Worm (Caenorhabditis elegans) whole organism, L1 larva: ENCODE data around the gene act-3.

Experiments used
- C16A3.4 ChIP-seq: fragments of 150-350 bp; optimal IDR thresholded peaks from 2 replicates; lab custom pipeline; 2014; ENCODE audit warnings: missing biosample characterization, missing genetic modification characterization
- C34B4.2 ChIP-seq: sonication (generic microtip); optimal IDR thresholded peaks from 2 replicates; lab custom pipeline; 2017; ENCODE audit warnings: mild to moderate bottlenecking, missing genetic modification characterization, missing compliant biosample characterization
- F16B12.6 ChIP-seq: fragments of 150-350 bp; optimal IDR thresholded peaks from 2 replicates; lab custom pipeline; 2014; ENCODE audit warnings: missing biosample characterization, missing genetic modification characterization
- Y116A8C.19 ChIP-seq: sonication (generic microtip); optimal IDR thresholded peaks from 2 replicates; lab custom pipeline; 2016; ENCODE audit warnings: missing compliant biosample characterization, missing genetic modification characterization, borderline replicate concordance
- alr-1 ChIP-seq: fragments of 200-800 bp; sonication (Bioruptor generic); optimal IDR thresholded peaks from 2 replicates; lab custom pipeline; 2018; ENCODE audit warnings: borderline replicate concordance, mild to moderate bottlenecking, missing genetic modification characterization, missing compliant biosample characterization
- blmp-1 ChIP-seq: fragments of 150-350 bp; optimal IDR thresholded peaks from 2 replicates; lab custom pipeline; 2014; ENCODE audit warnings: missing biosample characterization, missing genetic modification characterization
- ceh-63 ChIP-seq: fragments of 200-800 bp; sonication (Bioruptor generic); optimal IDR thresholded peaks from 2 replicates; lab custom pipeline; 2018; ENCODE audit warnings: mild to moderate bottlenecking, missing genetic modification characterization, missing compliant biosample characterization
- ceh-8 ChIP-seq: fragments of 200-800 bp; sonication (Bioruptor generic); optimal IDR thresholded peaks from 2 replicates; lab custom pipeline; 2018; ENCODE audit warnings: mild to moderate bottlenecking, missing genetic modification characterization, moderate library complexity, missing compliant biosample characterization
- ceh-90 ChIP-seq: sonication (generic microtip); optimal IDR thresholded peaks from 2 replicates; lab custom pipeline; 2016; ENCODE audit warnings: missing genetic modification characterization, missing compliant biosample characterization
- ces-1 ChIP-seq: fragments of 150-350 bp; optimal IDR thresholded peaks from 2 replicates; lab custom pipeline; 2014; ENCODE audit warnings: missing biosample characterization, missing genetic modification reagents, missing genetic modification characterization
- dsc-1 ChIP-seq: sonication (generic microtip); optimal IDR thresholded peaks from 2 replicates; lab custom pipeline; 2016; ENCODE audit warnings: mild to moderate bottlenecking, missing genetic modification characterization, missing compliant biosample characterization
- efl-1 ChIP-seq, 4 experiments: fragments of 150-350 bp; optimal IDR thresholded peaks in 3 of 4; peaks in 1 of 4; 1 replicate in 1 of 4; 2 replicates in 3 of 4; lab custom pipeline; 2014; ENCODE audit warnings: missing biosample characterization in 2 of 4, missing genetic modification characterization in 2 of 4, missing genetic modification reagents in 2 of 4
- efl-3 ChIP-seq: fragments of 200-800 bp; sonication (Bioruptor generic); optimal IDR thresholded peaks from 2 replicates; lab custom pipeline; 2018; ENCODE audit warnings: mild to moderate bottlenecking, missing genetic modification characterization, missing compliant biosample characterization
- elt-2 ChIP-seq: sonication (generic microtip); optimal IDR thresholded peaks from 2 replicates; lab custom pipeline; 2016; ENCODE audit warnings: missing genetic modification characterization, mild to moderate bottlenecking, inconsistent platforms, missing compliant biosample characterization, missing genetic modification reagents
- elt-3 ChIP-seq, 6 experiments: fragments of 150-350 bp in 1 of 6; sonication (generic microtip); optimal IDR thresholded peaks; 2 replicates each; lab custom pipeline; 2017 to 2018; ENCODE audit warnings: missing biosample characterization in 6 of 6, missing genetic modification characterization in 6 of 6, inconsistent platforms in 1 of 6
- ets-5 ChIP-seq: fragments of 200-800 bp; sonication (Bioruptor generic); IDR thresholded peaks from 2 replicates; pipeline ENCODE4 v1.3.6; 2022; ENCODE audit warnings: missing genetic modification characterization, missing compliant biosample characterization
- fkh-8 ChIP-seq: sonication (generic microtip); optimal IDR thresholded peaks from 2 replicates; lab custom pipeline; 2016; ENCODE audit warnings: mild to moderate bottlenecking, missing genetic modification characterization, missing compliant biosample characterization
- fos-1 ChIP-seq: fragments of 150-350 bp; optimal IDR thresholded peaks from 2 replicates; lab custom pipeline; 2014; ENCODE audit warnings: missing biosample characterization, missing genetic modification characterization
- hlh-17 ChIP-seq: fragments of 200-800 bp; sonication (Bioruptor generic); optimal IDR thresholded peaks from 2 replicates; lab custom pipeline; 2018; ENCODE audit warnings: missing genetic modification characterization, mild to moderate bottlenecking, missing compliant biosample characterization, moderate library complexity, borderline replicate concordance
- hlh-4 ChIP-seq: sonication (generic microtip); optimal IDR thresholded peaks from 2 replicates; lab custom pipeline; 2016; ENCODE audit warnings: mild to moderate bottlenecking, missing genetic modification characterization, missing compliant biosample characterization
- hpl-2 ChIP-seq: fragments of 150-350 bp; optimal IDR thresholded peaks from 2 replicates; lab custom pipeline; 2014; ENCODE audit warnings: missing biosample characterization, missing genetic modification reagents, missing genetic modification characterization
- irx-1 ChIP-seq: sonication (generic microtip); optimal IDR thresholded peaks from 2 replicates; lab custom pipeline; 2016; ENCODE audit warnings: missing genetic modification characterization, missing compliant biosample characterization
- isw-1 ChIP-seq: fragments of 200-800 bp; sonication (Bioruptor generic); IDR thresholded peaks from 2 replicates; pipeline ENCODE4 v1.3.6; 2022; ENCODE audit warnings: missing genetic modification characterization, missing compliant biosample characterization
- jun-1 ChIP-seq: fragments of 150-350 bp; optimal IDR thresholded peaks from 2 replicates; lab custom pipeline; 2014; ENCODE audit warnings: missing biosample characterization, missing genetic modification reagents, missing genetic modification characterization
- lin-14 ChIP-seq: fragments of 200-800 bp; sonication (Bioruptor generic); optimal IDR thresholded peaks from 2 replicates; lab custom pipeline; 2018; ENCODE audit warnings: mild to moderate bottlenecking, missing genetic modification characterization, moderate library complexity, missing compliant biosample characterization
- lin-15B ChIP-seq: fragments of 150-350 bp; sonication (generic microtip); optimal IDR thresholded peaks from 3 replicates; lab custom pipeline; 2014; ENCODE audit warnings: missing biosample characterization, missing genetic modification characterization
- lin-39 ChIP-seq: fragments of 150-350 bp; optimal IDR thresholded peaks from 2 replicates; lab custom pipeline; 2014; ENCODE audit warnings: missing biosample characterization, missing genetic modification reagents, missing genetic modification characterization
- lir-3 ChIP-seq: sonication (generic microtip); optimal IDR thresholded peaks from 2 replicates; lab custom pipeline; 2016; ENCODE audit warnings: mild to moderate bottlenecking, missing genetic modification characterization, moderate library complexity, missing compliant biosample characterization; ENCODE audit not compliant: poor library complexity
- mdl-1 ChIP-seq, 2 experiments: fragments of 150-350 bp; optimal IDR thresholded peaks; 2 replicates each; lab custom pipeline; 2014 to 2017; ENCODE audit warnings: missing biosample characterization in 2 of 2, missing genetic modification characterization in 2 of 2, inconsistent platforms in 1 of 2
- mef-2 ChIP-seq: fragments of 150-350 bp; optimal IDR thresholded peaks from 2 replicates; lab custom pipeline; 2014; ENCODE audit warnings: missing biosample characterization, missing genetic modification characterization
- mep-1 ChIP-seq: fragments of 150-350 bp; optimal IDR thresholded peaks from 2 replicates; lab custom pipeline; 2014; ENCODE audit warnings: missing biosample characterization, missing genetic modification characterization
- nhr-12 ChIP-seq: sonication (generic microtip); optimal IDR thresholded peaks from 2 replicates; lab custom pipeline; 2017; ENCODE audit warnings: missing biosample characterization, missing genetic modification characterization
- nhr-20 ChIP-seq: sonication (generic microtip); optimal IDR thresholded peaks from 2 replicates; lab custom pipeline; 2016; ENCODE audit warnings: mild to moderate bottlenecking, missing genetic modification characterization, missing compliant biosample characterization
- nhr-237 ChIP-seq: fragments of 150-350 bp; optimal IDR thresholded peaks from 2 replicates; lab custom pipeline; 2014; ENCODE audit warnings: missing biosample characterization, missing genetic modification characterization
- nhr-47 ChIP-seq: sonication (generic microtip); optimal IDR thresholded peaks from 2 replicates; lab custom pipeline; 2016; ENCODE audit warnings: mild to moderate bottlenecking, missing genetic modification characterization, moderate library complexity, missing compliant biosample characterization
- nhr-71 ChIP-seq: sonication (generic microtip); optimal IDR thresholded peaks from 2 replicates; lab custom pipeline; 2016; ENCODE audit warnings: mild to moderate bottlenecking, missing genetic modification characterization, moderate library complexity, missing compliant biosample characterization
- nhr-76 ChIP-seq: sonication (generic microtip); optimal IDR thresholded peaks from 2 replicates; lab custom pipeline; 2017; ENCODE audit warnings: missing biosample characterization, missing genetic modification characterization
- nhr-77 ChIP-seq: fragments of 150-350 bp; optimal IDR thresholded peaks from 2 replicates; lab custom pipeline; 2014; ENCODE audit warnings: missing biosample characterization, missing genetic modification characterization
- nhr-84 ChIP-seq: sonication (generic microtip); optimal IDR thresholded peaks from 2 replicates; lab custom pipeline; 2017; ENCODE audit warnings: missing biosample characterization, missing genetic modification characterization
- nhr-85 ChIP-seq: sonication (generic microtip); peaks from one replicate; lab custom pipeline; 2016; ENCODE audit warnings: missing genetic modification characterization, inconsistent platforms, missing compliant biosample characterization
- nhr-90 ChIP-seq: sonication (generic microtip); optimal IDR thresholded peaks from 2 replicates; lab custom pipeline; 2016; ENCODE audit warnings: mild to moderate bottlenecking, missing genetic modification characterization, missing compliant biosample characterization; ENCODE audit not compliant: poor library complexity
- pax-3 ChIP-seq: fragments of 200-800 bp; sonication (Bioruptor generic); optimal IDR thresholded peaks from 2 replicates; lab custom pipeline; 2018; ENCODE audit warnings: mild to moderate bottlenecking, missing genetic modification characterization, moderate library complexity, missing compliant biosample characterization
- rnt-1 ChIP-seq: sonication (generic microtip); optimal IDR thresholded peaks from 2 replicates; lab custom pipeline; 2016; ENCODE audit warnings: mild to moderate bottlenecking, missing genetic modification characterization, moderate library complexity, missing compliant biosample characterization
- snpc-4 ChIP-seq: fragments of 150-350 bp; optimal IDR thresholded peaks from 2 replicates; lab custom pipeline; 2014; ENCODE audit warnings: missing biosample characterization, missing genetic modification characterization
- snu-23 ChIP-seq: sonication (generic microtip); optimal IDR thresholded peaks from 2 replicates; lab custom pipeline; 2016; ENCODE audit warnings: missing genetic modification characterization, missing compliant biosample characterization
- sptf-1 ChIP-seq: fragments of 150-350 bp; optimal IDR thresholded peaks from 2 replicates; lab custom pipeline; 2014; ENCODE audit warnings: missing biosample characterization, missing genetic modification characterization
- swsn-7 ChIP-seq: sonication (generic microtip); optimal IDR thresholded peaks from 2 replicates; lab custom pipeline; 2016; ENCODE audit warnings: missing genetic modification characterization, missing compliant biosample characterization
- tbx-2 ChIP-seq: sonication (generic microtip); optimal IDR thresholded peaks from 2 replicates; lab custom pipeline; 2016; ENCODE audit warnings: missing genetic modification characterization, missing compliant biosample characterization
- tlp-1 ChIP-seq: fragments of 150-350 bp; optimal IDR thresholded peaks from 2 replicates; lab custom pipeline; 2014; ENCODE audit warnings: missing biosample characterization, missing genetic modification characterization
- unc-30 ChIP-seq: sonication (generic microtip); optimal IDR thresholded peaks from 2 replicates; lab custom pipeline; 2017; ENCODE audit warnings: missing biosample characterization, missing genetic modification characterization
- xbp-1 ChIP-seq: sonication (generic microtip); optimal IDR thresholded peaks from 2 replicates; lab custom pipeline; 2016; ENCODE audit warnings: missing genetic modification characterization, missing compliant biosample characterization
- ztf-11 ChIP-seq, 2 experiments: sonication (generic microtip); optimal IDR thresholded peaks; 2 replicates each; lab custom pipeline; 2016 to 2017; ENCODE audit warnings: missing genetic modification characterization in 2 of 2, missing biosample characterization in 1 of 2, missing compliant biosample characterization in 1 of 2

The act-3 gene

ce11 chrV:11113041-11113574 is 38.8 kb upstream of the act-3 start, which contains the start of gene erfa-3 (continued):
- TF ChIP-seq xbp-1, result peak; percentile 62
- peak; percentile 76 for TF ChIP-seq nhr-85 (tag; lab: Kevin White, UChicago)
- peak; percentile 44 for TF ChIP-seq irx-1 (tag; lab: Kevin White, UChicago)
- TF ChIP-seq efl-1 (optimal IDR thresholded peaks at IDR 0.05; lab: Kevin White, UChicago), result peak; percentile 54 to 65
- peak; percentile 52 to 95 for TF ChIP-seq efl-1 (GFP tag; optimal IDR thresholded peaks at IDR 0.05 in 1 of 2; lab: Kevin White, UChicago)
- no peak for TF ChIP-seq hlh-4
- no peak for TF ChIP-seq mef-2 (tag; lab: Kevin White, UChicago)
- TF ChIP-seq unc-30, result no peak
- TF ChIP-seq lir-3 (tag; lab: Kevin White, UChicago), result peak; percentile 15
- TF ChIP-seq nhr-47, result peak; percentile 62
- no peak for TF ChIP-seq hlh-17
- TF ChIP-seq alr-1 (tag; lab: Kevin White, UChicago), result no peak
- no peak for TF ChIP-seq ces-1
- no peak for TF ChIP-seq fos-1 (tag; lab: Kevin White, UChicago)
- peak; percentile 5 for TF ChIP-seq nhr-84 (tag; lab: Kevin White, UChicago)
- no peak for TF ChIP-seq ceh-63 (GFP tag; lab: Kevin White, UChicago)
- TF ChIP-seq dsc-1 (tag; lab: Kevin White, UChicago), result peak; percentile 68
- TF ChIP-seq mep-1 (tag; lab: Kevin White, UChicago), result peak; percentile 46
- TF ChIP-seq nhr-77 (tag; lab: Kevin White, UChicago), result no peak
- TF ChIP-seq hpl-2 (GFP tag; lab: Kevin White, UChicago), result peak; percentile 25
- TF ChIP-seq blmp-1 (tag; lab: Kevin White, UChicago), result no peak
- peak; percentile 62 for TF ChIP-seq lin-39 (tag; lab: Kevin White, UChicago)
- TF ChIP-seq F16B12.6, result no peak
- no peak for TF ChIP-seq lin-15B (tag; lab: Kevin White, UChicago)
- TF ChIP-seq fkh-8 (tag; lab: Kevin White, UChicago), result peak; percentile 24
- TF ChIP-seq nhr-71 (tag; lab: Kevin White, UChicago), result peak; percentile 70
- peak; percentile 50 for TF ChIP-seq snpc-4 (tag; lab: Kevin White, UChicago)
- TF ChIP-seq ztf-11 (tag; optimal IDR thresholded peaks at IDR 0.05; lab: Kevin White, UChicago), result peak in 1 of 2 experiments; percentile 48
- no peak for TF ChIP-seq nhr-237 (tag; lab: Kevin White, UChicago)
- peak; percentile 73 for TF ChIP-seq snu-23 (GFP tag; lab: Kevin White, UChicago)
- peak; percentile 59 for TF ChIP-seq lin-14 (GFP tag; lab: Kevin White, UChicago)
- TF ChIP-seq nhr-90 (tag; lab: Kevin White, UChicago), result peak; percentile 69
- TF ChIP-seq swsn-7 (tag; lab: Kevin White, UChicago), result peak; percentile 66
- TF ChIP-seq ceh-90 (tag; lab: Kevin White, UChicago), result no peak
- no peak for TF ChIP-seq pax-3 (tag; lab: Kevin White, UChicago)
- TF ChIP-seq mdl-1 (tag; optimal IDR thresholded peaks at IDR 0.05; lab: Kevin White, UChicago), result peak in 1 of 2 experiments; percentile 64
- TF ChIP-seq efl-3 (GFP tag; lab: Kevin White, UChicago), result no peak
- peak; percentile 28 for TF ChIP-seq ceh-8 (GFP tag; lab: Kevin White, UChicago)
- peak in 1 of 6 experiments; percentile 54 for TF ChIP-seq elt-3 (tag; optimal IDR thresholded peaks at IDR 0.05; lab: Kevin White, UChicago)
- peak; percentile 59 for TF ChIP-seq nhr-20
- TF ChIP-seq tbx-2 (tag; lab: Kevin White, UChicago), result peak; percentile 49
- TF ChIP-seq Y116A8C.19 (tag; lab: Kevin White, UChicago), result no peak
- peak; percentile 68 for TF ChIP-seq nhr-76 (tag; lab: Kevin White, UChicago)
- TF ChIP-seq tlp-1 (tag; lab: Kevin White, UChicago), result no peak
- TF ChIP-seq elt-2 (tag; lab: Kevin White, UChicago), result peak; percentile 54
- TF ChIP-seq rnt-1, result peak; percentile 85
- no peak for TF ChIP-seq nhr-12
- no peak for TF ChIP-seq ets-5
- no peak for TF ChIP-seq sptf-1 (tag; lab: Kevin White, UChicago)
- TF ChIP-seq C16A3.4 (tag; lab: Kevin White, UChicago), result peak; percentile 67
- TF ChIP-seq C34B4.2 (tag; lab: Kevin White, UChicago), result no peak
- TF ChIP-seq jun-1 (tag; lab: Kevin White, UChicago), result peak; percentile 33
- peak; percentile 40 for TF ChIP-seq isw-1 (GFP tag; lab: Robert Waterston, UW)
